Worm (Caenorhabditis elegans) whole organism, young adult: Measurements from ENCODE around the gene rbm-26.

ENCODE experiments used
- F57A8.1 ChIP-seq: fragments of 200-800 bp; sonication (Bioruptor generic); optimal IDR thresholded peaks from 2 replicates; lab custom pipeline; 2018; ENCODE audit warnings: mild to moderate bottlenecking, missing genetic modification characterization, moderate library complexity, missing compliant biosample characterization
- attf-5 ChIP-seq: fragments of 200-800 bp; sonication (Bioruptor generic); optimal IDR thresholded peaks from 2 replicates; lab custom pipeline; 2018; ENCODE audit warnings: mild to moderate bottlenecking, missing genetic modification characterization, missing compliant biosample characterization
- bed-2 ChIP-seq: fragments of 200-800 bp; sonication (Bioruptor generic); IDR thresholded peaks from 2 replicates; pipeline ENCODE4 v1.3.6; 2022; ENCODE audit warnings: missing genetic modification reagents, missing genetic modification characterization, missing compliant biosample characterization
- ccch-3 ChIP-seq: fragments of 200-800 bp; sonication (Bioruptor generic); optimal IDR thresholded peaks from 2 replicates; lab custom pipeline; 2018; ENCODE audit warnings: mild to moderate bottlenecking, missing genetic modification characterization, missing compliant biosample characterization
- cebp-2 ChIP-seq: fragments of 200-800 bp; sonication (Bioruptor generic); IDR thresholded peaks from 2 replicates; pipeline ENCODE4 v1.3.6; 2022; ENCODE audit warnings: missing genetic modification characterization, missing compliant biosample characterization
- lin-35 ChIP-seq, 3 experiments: fragments of 150-350 bp in 2 of 3; sonication (generic microtip) in 1 of 3; optimal IDR thresholded peaks; 2 replicates each; lab custom pipeline; 2014 to 2018; ENCODE audit warnings: missing biosample characterization in 3 of 3, missing genetic modification characterization in 3 of 3, missing genetic modification reagents in 3 of 3
- mel-28 ChIP-seq: sonication (generic microtip); optimal IDR thresholded peaks from 2 replicates; lab custom pipeline; 2016; ENCODE audit warnings: borderline replicate concordance, mild to moderate bottlenecking, missing genetic modification characterization, missing compliant biosample characterization
- rec-8 ChIP-seq, 2 experiments: sonication (generic microtip); optimal IDR thresholded peaks; 2 replicates each; lab custom pipeline; 2016; ENCODE audit warnings: mild to moderate bottlenecking in 2 of 2, missing genetic modification characterization in 2 of 2, missing genetic modification reagents in 2 of 2, missing genotype in 2 of 2, missing biosample characterization in 1 of 2, missing compliant biosample characterization in 1 of 2, moderate library complexity in 1 of 2
- snpc-4 ChIP-seq, 5 experiments: fragments of 150-350 bp in 1 of 5; sonication (generic microtip) in 4 of 5; optimal IDR thresholded peaks; 2 replicates each; lab custom pipeline; 2014 to 2018; ENCODE audit warnings: missing genetic modification characterization in 5 of 5, missing biosample characterization in 3 of 5, antibody characterized with exemption in 2 of 5, mild to moderate bottlenecking in 2 of 5, missing compliant biosample characterization in 2 of 5, missing genotype in 2 of 5, moderate library complexity in 2 of 5, missing genetic modification reagents in 1 of 5
- zim-3 ChIP-seq: sonication (generic microtip); optimal IDR thresholded peaks from 2 replicates; lab custom pipeline; 2017; ENCODE audit warnings: mild to moderate bottlenecking, missing genetic modification characterization, moderate library complexity, missing compliant biosample characterization
- ztf-22 ChIP-seq: fragments of 200-800 bp; sonication (Bioruptor generic); optimal IDR thresholded peaks from 2 replicates; lab custom pipeline; 2018; ENCODE audit warnings: mild to moderate bottlenecking, missing genetic modification characterization, moderate library complexity, missing compliant biosample characterization

- no peak for TF ChIP-seq ccch-3 (GFP tag; lab: Kevin White, UChicago)
- peak in 1 of 3 experiments; percentile 85 for TF ChIP-seq lin-35 (GFP tag; optimal IDR thresholded peaks at IDR 0.05; lab: Kevin White, UChicago)
- no peak for TF ChIP-seq rec-8 (tag; optimal IDR thresholded peaks at IDR 0.05; lab: Kevin White, UChicago)
- peak; percentile 57 for TF ChIP-seq snpc-4 (GFP tag; optimal IDR thresholded peaks at IDR 0.05; lab: Kevin White, UChicago)
- TF ChIP-seq snpc-4 (tag; optimal IDR thresholded peaks at IDR 0.05; lab: Kevin White, UChicago): peak; percentile 32 to 85 (median 59)
- no peak for TF ChIP-seq zim-3 (tag; lab: Kevin White, UChicago)
- no peak for TF ChIP-seq ztf-22
- TF ChIP-seq attf-5 (GFP tag; lab: Kevin White, UChicago): peak; percentile 91
- no peak for TF ChIP-seq cebp-2 (GFP tag; lab: Robert Waterston, UW)
- TF ChIP-seq F57A8.1 (GFP tag; lab: Kevin White, UChicago): no peak
- TF ChIP-seq bed-2 (GFP tag; lab: Robert Waterston, UW): no peak
- TF ChIP-seq mel-28 (tag; lab: Kevin White, UChicago): no peak
These were observed 5.2 kb upstream of the rbm-26 start, which contains the start of gene rpl-23 for ce11 chrIII:5706077-5706627.
